Worm (Caenorhabditis elegans): ENCODE results near the gene snr-6.

DNA sequence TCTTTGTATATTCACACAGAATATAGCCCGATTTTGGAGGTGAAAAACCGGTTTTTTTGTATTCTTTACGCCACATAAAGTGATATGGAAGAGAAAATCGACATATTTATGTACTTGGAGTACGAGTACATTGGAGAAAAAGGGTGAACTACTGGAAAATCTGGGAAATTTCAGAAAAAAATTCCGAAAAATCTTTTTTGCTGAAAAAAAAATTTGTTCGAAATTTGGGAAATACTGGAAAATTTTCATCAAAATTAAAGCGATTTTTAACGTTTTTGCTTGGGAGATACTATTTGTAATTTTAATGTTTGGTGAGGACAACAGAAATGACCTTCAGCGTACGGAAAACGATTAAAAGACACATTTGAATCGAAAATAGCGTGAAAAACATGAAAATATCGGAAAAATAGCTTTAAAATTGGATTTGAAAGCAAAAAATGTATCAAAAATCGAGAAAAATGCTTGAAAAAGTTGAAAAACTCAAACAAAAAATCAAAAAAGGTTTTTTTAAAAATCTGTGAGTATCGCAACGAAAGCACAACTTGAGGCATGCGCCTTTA lies 3.5 kb downstream of the snr-6 start:
- TF ChIP-seq lin-11 (tag; optimal IDR thresholded peaks at IDR 0.05) (no peak), skn-1 (tag; optimal IDR thresholded peaks at IDR 0.05) (no peak), nhr-237 (tag; optimal IDR thresholded peaks at IDR 0.05) (no peak)

Data from whole organism, L2 larva.